Fruit fly (Drosophila melanogaster): Measurements from ENCODE around the gene Keap1.

Gene Keap1

dm6 chr3R:17115668-17116067, 35.9 kb upstream of the Keap1 start (continued):
- TF ChIP-seq chinmo (GFP tag; IDR thresholded peaks at IDR 0.05; ENCODE audit: partially characterized antibody) (no peak), Elba2 (GFP tag; optimal IDR thresholded peaks at IDR 0.05) (no peak), CG11247 (GFP tag; IDR thresholded peaks at IDR 0.05) (no peak), pfk (GFP tag; optimal IDR thresholded peaks at IDR 0.05) (peak; percentile 35), lola (GFP tag; optimal IDR thresholded peaks at IDR 0.05) (peak in 1 of 3 experiments; percentile 1), Dfd (GFP tag; optimal IDR thresholded peaks at IDR 0.05) (no peak), CG6791 (GFP tag; IDR thresholded peaks at IDR 0.05; ENCODE audit: partially characterized antibody) (no peak), D19B (GFP tag; optimal IDR thresholded peaks at IDR 0.05) (no peak), CG33557 (GFP tag; optimal IDR thresholded peaks at IDR 0.05) (peak; percentile 69), Kr (GFP tag; optimal IDR thresholded peaks at IDR 0.05) (peak; percentile 6), CG4328 (GFP tag; optimal IDR thresholded peaks at IDR 0.05) (peak; percentile 31), CG11695 (GFP tag; IDR thresholded peaks at IDR 0.05) (peak; percentile 15; the same call in 1 of the 3 replicates), repo (GFP tag; optimal IDR thresholded peaks at IDR 0.05) (no peak), PHDP (tag; optimal IDR thresholded peaks at IDR 0.05) (peak; percentile 67), inv (GFP tag; IDR thresholded peaks at IDR 0.05; ENCODE audit: partially characterized antibody) (no peak), Taf1 (GFP tag; IDR thresholded peaks at IDR 0.05) (no peak), CG18599 (GFP tag; optimal IDR thresholded peaks at IDR 0.05) (peak; percentile 10), HLH54F (GFP tag; optimal IDR thresholded peaks at IDR 0.05) (no peak), CG17361 (GFP tag; IDR thresholded peaks at IDR 0.05) (no peak), CG13624 (GFP tag; optimal IDR thresholded peaks at IDR 0.05) (no peak), HmgZ (tag; optimal IDR thresholded peaks at IDR 0.05) (peak; percentile 1), CG1529 (GFP tag; optimal IDR thresholded peaks at IDR 0.05) (peak; percentile 35), Atf-2 (GFP tag; optimal IDR thresholded peaks at IDR 0.05) (no peak), CG2199 (GFP tag; IDR thresholded peaks at IDR 0.05) (no peak), CG10543 (GFP tag; optimal IDR thresholded peaks at IDR 0.05) (peak; percentile 43), CG15514 (GFP tag; optimal IDR thresholded peaks at IDR 0.05) (peak; percentile 17), unc-4 (GFP tag; IDR thresholded peaks at IDR 0.05; ENCODE audit: partially characterized antibody) (no peak), Awh (GFP tag; IDR thresholded peaks at IDR 0.05) (no peak), sd (tag; optimal IDR thresholded peaks at IDR 0.05) (peak; percentile 32), CG13296 (GFP tag; optimal IDR thresholded peaks at IDR 0.05) (peak; percentile 49), Gug (GFP tag; IDR thresholded peaks at IDR 0.05) (no peak), grau (tag; optimal IDR thresholded peaks at IDR 0.05) (peak; percentile 8), CG7745 (tag; optimal IDR thresholded peaks at IDR 0.05) (peak; percentile 59), lbe (GFP tag; optimal IDR thresholded peaks at IDR 0.05) (peak; percentile 45), CG15011 (GFP tag; optimal IDR thresholded peaks at IDR 0.05) (peak; percentile 34), CG18619 (GFP tag; optimal IDR thresholded peaks at IDR 0.05) (peak; percentile 18), caup (GFP tag; optimal IDR thresholded peaks at IDR 0.05; ENCODE audit: severe bottlenecking) (peak; percentile 51), ERR (GFP tag; optimal IDR thresholded peaks at IDR 0.05) (no peak), ATbp (GFP tag; optimal IDR thresholded peaks at IDR 0.05) (peak; percentile 50), disco-r (GFP tag; optimal IDR thresholded peaks at IDR 0.05) (no peak), CG15601 (tag; optimal IDR thresholded peaks at IDR 0.05) (peak; percentile 62), pros (GFP tag; optimal IDR thresholded peaks at IDR 0.05) (peak; percentile 10), al (GFP tag; IDR thresholded peaks at IDR 0.05) (no peak), CG14710 (tag; optimal IDR thresholded peaks at IDR 0.05) (peak; percentile 39), CG9727 (GFP tag; optimal IDR thresholded peaks at IDR 0.05) (peak; percentile 21), CG6254 (GFP tag; optimal IDR thresholded peaks at IDR 0.05) (peak; percentile 30), CG14050 (GFP tag; IDR thresholded peaks at IDR 0.05) (no peak), aop (GFP tag; IDR thresholded peaks at IDR 0.05) (no peak), salm (tag; optimal IDR thresholded peaks at IDR 0.05) (peak; percentile 56), lab (GFP tag; optimal IDR thresholded peaks at IDR 0.05) (peak; percentile 73)

Data from whole organism, embryonic.